Worm (Caenorhabditis elegans) whole organism, midembryonic: ENCODE data around the gene irld-32.

Experiments
- flt-1 ChIP-seq: fragments of 200-800 bp; sonication (Bioruptor generic); IDR thresholded peaks from 2 replicates; pipeline ENCODE4 v1.3.6; 2022; ENCODE audit warnings: missing genetic modification characterization, missing compliant biosample characterization
- ref-1 ChIP-seq: fragments of 200-800 bp; sonication (Bioruptor generic); conservative IDR thresholded peaks from 2 replicates; pipeline ENCODE4 v1.3.6; 2022; ENCODE audit warnings: missing genetic modification reagents, missing genetic modification characterization, missing compliant biosample characterization
- ztf-29 ChIP-seq: fragments of 200-800 bp; sonication (Bioruptor generic); IDR thresholded peaks from 2 replicates; pipeline ENCODE4 v1.3.6; 2022; ENCODE audit warnings: missing genetic modification reagents, missing genetic modification characterization, missing compliant biosample characterization

DNA sequence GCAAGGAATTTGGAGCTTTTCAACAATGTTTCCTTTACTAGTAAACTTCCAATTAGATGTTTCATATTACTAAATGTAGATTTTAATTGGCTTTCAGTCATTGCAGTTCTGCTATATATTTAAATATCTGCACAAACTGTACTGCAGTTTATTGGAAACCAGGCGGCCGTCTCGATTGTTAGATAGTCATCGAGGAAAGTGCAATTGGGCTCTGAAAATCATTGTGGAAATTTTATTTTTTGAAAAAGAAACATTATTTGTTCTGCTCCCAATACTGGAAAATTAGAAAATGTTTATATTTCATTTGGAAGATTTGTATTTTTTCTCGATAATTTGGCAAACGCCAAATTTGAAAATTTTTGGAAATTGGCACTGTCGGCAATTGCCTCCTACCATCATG is 6.8 kb downstream of the irld-32 start, which contains the start of gene irld-29:
- no peak for TF ChIP-seq flt-1 (GFP tag; lab: Robert Waterston, UW)
- no peak for TF ChIP-seq ref-1 (GFP tag; lab: Robert Waterston, UW)
- TF ChIP-seq ztf-29 (GFP tag; lab: Robert Waterston, UW): no peak
